Worm (Caenorhabditis elegans): ENCODE results near the gene elt-3.
A peak's percentile ranks its signal among the peaks of the same experiment; 100 is the strongest.
"Not testable (repeated sequence)": the region's sequence is repeated elsewhere in the genome, so short reads cannot be mapped to it uniquely, and the experiment has no call there.

Gene elt-3

ce11 chrX:13973086-13973485 is 38.4 kb downstream of the elt-3 start (continued):
- TF ChIP-seq dmd-9 (GFP tag; IDR thresholded peaks at IDR 0.05) (peak; percentile 86), mdt-29 (GFP tag; IDR thresholded peaks at IDR 0.05) (peak; percentile 62; the same call in 1 of the 2 replicates), lin-1 (GFP tag; IDR thresholded peaks at IDR 0.05) (peak; percentile 81), mes-2 (tag; optimal IDR thresholded peaks at IDR 0.05; ENCODE audit: poor library complexity, severe bottlenecking) (peak; percentile 24), ceh-20 (GFP tag; IDR thresholded peaks at IDR 0.05) (peak; percentile 48; the same call in 1 of the 2 replicates), madf-5 (GFP tag; IDR thresholded peaks at IDR 0.05) (peak; percentile 77 to 83; a peak in 3 of 4 replicates), saeg-2 (GFP tag; IDR thresholded peaks at IDR 0.05) (peak; percentile 47; the same call in 1 of the 2 replicates), mxl-2 (GFP tag; conservative IDR thresholded peaks at IDR 0.05) (0 out of 2 replicates have a peak, but pooled peaks have one; percentile 48), F26F4.8 (GFP tag; conservative IDR thresholded peaks at IDR 0.05) (peak; percentile 94), dmd-6 (GFP tag; IDR thresholded peaks at IDR 0.05) (peak; percentile 52; the same call in 1 of the 2 replicates), pha-4 (GFP tag; IDR thresholded peaks at IDR 0.05) (peak; percentile 93), php-3 (GFP tag; IDR thresholded peaks at IDR 0.05) (peak; percentile 76), F44E2.7 (GFP tag; IDR thresholded peaks at IDR 0.05) (peak; percentile 76; the same call in 1 of the 2 replicates), D1046.2 (GFP tag; IDR thresholded peaks at IDR 0.05) (0 out of 2 replicates have a peak, but pooled peaks have one; percentile 51), zfp-3 (GFP tag; conservative IDR thresholded peaks at IDR 0.05) (0 out of 2 replicates have a peak, but pooled peaks have one; percentile 54), arid-1 (GFP tag; conservative IDR thresholded peaks at IDR 0.05) (peak; percentile 75), tra-1 (GFP tag; IDR thresholded peaks at IDR 0.05) (peak; percentile 93), ZK337.2 (GFP tag; IDR thresholded peaks at IDR 0.05) (peak; percentile 52; the same call in 1 of the 2 replicates), dmd-8 (GFP tag; IDR thresholded peaks at IDR 0.05) (peak; percentile 90)
- TF ChIP-seq pha-4 (tag; optimal IDR thresholded peaks at IDR 0.05): not testable (repeated sequence)

- TF ChIP-seq ztf-11 (tag; optimal IDR thresholded peaks at IDR 0.05) (no peak), unc-39 (tag; optimal IDR thresholded peaks at IDR 0.05) (no peak), rbr-2 (tag; optimal IDR thresholded peaks at IDR 0.05) (peak; percentile 42), Y48G9A.11 (GFP tag; IDR thresholded peaks at IDR 0.05) (no peak), lim-7 (GFP tag; IDR thresholded peaks at IDR 0.05) (no peak), spr-3 (GFP tag; optimal IDR thresholded peaks at IDR 0.05) (no peak), lin-29 (GFP tag; IDR thresholded peaks at IDR 0.05) (no peak), fos-1 (tag; optimal IDR thresholded peaks at IDR 0.05) (no peak), nhr-102 (tag; optimal IDR thresholded peaks at IDR 0.05) (no peak), attf-4 (tag; optimal IDR thresholded peaks at IDR 0.05) (no peak), ceh-62 (tag; optimal IDR thresholded peaks at IDR 0.05) (no peak), aly-2 (tag; optimal IDR thresholded peaks at IDR 0.05) (no peak), nhr-41 (GFP tag; IDR thresholded peaks at IDR 0.05) (no peak), F37D6.2 (tag; optimal IDR thresholded peaks at IDR 0.05) (no peak), nhr-6 (tag; optimal IDR thresholded peaks at IDR 0.05) (no peak), hlh-11 (tag; optimal IDR thresholded peaks at IDR 0.05) (peak; percentile 63), madf-5 (GFP tag; IDR thresholded peaks at IDR 0.05) (no peak), fkh-10 (GFP tag; optimal IDR thresholded peaks at IDR 0.05) (no peak), mes-2 (tag; optimal IDR thresholded peaks at IDR 0.05; ENCODE audit: poor library complexity, severe bottlenecking) (peak; percentile 48), unc-130 (GFP tag; optimal IDR thresholded peaks at IDR 0.05) (no peak), hif-1 (tag; optimal IDR thresholded peaks at IDR 0.05) (peak in 1 of 2 experiments; percentile 54), nhr-42 (GFP tag; IDR thresholded peaks at IDR 0.05) (no peak), nhr-10 (tag; optimal IDR thresholded peaks at IDR 0.05) (no peak), zag-1 (tag; optimal IDR thresholded peaks at IDR 0.05) (no peak), mdt-29 (GFP tag; IDR thresholded peaks at IDR 0.05) (no peak), snpc-1.2 (GFP tag; IDR thresholded peaks at IDR 0.05) (no peak), nhr-237 (tag; optimal IDR thresholded peaks at IDR 0.05) (no peak), ZK546.5 (tag; optimal IDR thresholded peaks at IDR 0.05) (no peak), lin-38 (GFP tag; IDR thresholded peaks at IDR 0.05) (no peak), lin-15B (tag; optimal IDR thresholded peaks at IDR 0.05) (no peak), saeg-2 (GFP tag; IDR thresholded peaks at IDR 0.05) (no peak), lin-1 (GFP tag; IDR thresholded peaks at IDR 0.05) (no peak), mxl-3 (GFP tag; optimal IDR thresholded peaks at IDR 0.05) (no peak), tra-1 (GFP tag; IDR thresholded peaks at IDR 0.05) (no peak), pqm-1 (tag; optimal IDR thresholded peaks at IDR 0.05) (no peak), dmd-8 (GFP tag; IDR thresholded peaks at IDR 0.05) (no peak), mep-1 (tag; optimal IDR thresholded peaks at IDR 0.05) (peak; percentile 44)
Observed at ce11 chrX:13973769-13974168, 39.1 kb downstream of the elt-3 start.

Measured in whole organism, L4 larva.